Worm (Caenorhabditis elegans) whole organism, midembryonic: Measurements from ENCODE around the gene kbp-1.

Experiments used
- ztf-23 ChIP-seq: fragments of 200-800 bp; sonication (Bioruptor generic); IDR thresholded peaks from 2 replicates; pipeline ENCODE4 v1.3.6; 2022; ENCODE audit warnings: missing genetic modification reagents, missing genetic modification characterization, missing compliant biosample characterization
- ztf-29 ChIP-seq: fragments of 200-800 bp; sonication (Bioruptor generic); IDR thresholded peaks from 2 replicates; pipeline ENCODE4 v1.3.6; 2022; ENCODE audit warnings: missing genetic modification reagents, missing genetic modification characterization, missing compliant biosample characterization

- TF ChIP-seq ztf-29 (GFP tag; lab: Robert Waterston, UW) (no peak), ztf-23 (GFP tag; lab: Robert Waterston, UW) (no peak)
These were observed 35.0 kb downstream of the kbp-1 start for ce11 chrIII:6904468-6904867.
